Worm (Caenorhabditis elegans): ENCODE results near the gene gid-7.

Gene gid-7

DNA sequence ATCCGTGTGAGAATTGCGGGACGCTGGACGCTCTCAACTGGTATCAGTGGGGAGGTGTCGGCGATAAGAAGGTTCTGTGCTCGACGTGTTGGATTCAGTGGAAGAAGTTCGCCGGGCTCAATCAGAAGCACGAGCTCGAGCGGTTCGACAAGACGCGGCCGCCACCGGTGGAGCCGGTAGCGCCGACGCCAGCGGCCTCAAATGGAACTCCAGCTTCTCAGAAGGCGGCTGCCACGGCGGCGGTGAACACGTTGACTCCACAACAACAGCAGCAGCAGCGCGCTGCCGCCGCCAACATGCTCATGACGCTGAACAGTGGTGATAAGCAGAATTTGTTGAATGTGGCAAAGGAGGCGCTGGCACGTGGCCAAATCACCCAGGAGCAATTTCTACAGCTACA lies 50.0 kb downstream of the gid-7 start:
- TF ChIP-seq nhr-237 (tag; optimal IDR thresholded peaks at IDR 0.05), result no peak
- no peak for TF ChIP-seq Y55F3AM.14 (GFP tag; optimal IDR thresholded peaks at IDR 0.05)
- TF ChIP-seq elt-1 (tag; optimal IDR thresholded peaks at IDR 0.05), result no peak
- TF ChIP-seq ztf-1 (GFP tag; conservative IDR thresholded peaks at IDR 0.05), result no peak
- TF ChIP-seq nhr-77 (tag; optimal IDR thresholded peaks at IDR 0.05), result no peak
- TF ChIP-seq sma-9 (GFP tag; optimal IDR thresholded peaks at IDR 0.05), result no peak
- TF ChIP-seq sma-9 (tag; optimal IDR thresholded peaks at IDR 0.05), result no peak
- TF ChIP-seq ZK546.5 (tag; optimal IDR thresholded peaks at IDR 0.05), result no peak
- TF ChIP-seq nhr-21 (tag; optimal IDR thresholded peaks at IDR 0.05), result no peak
- TF ChIP-seq dmd-4 (tag; optimal IDR thresholded peaks at IDR 0.05), result no peak
- TF ChIP-seq nhr-6 (tag; optimal IDR thresholded peaks at IDR 0.05), result no peak
- TF ChIP-seq egl-27 (tag; optimal IDR thresholded peaks at IDR 0.05), result no peak

DNA sequence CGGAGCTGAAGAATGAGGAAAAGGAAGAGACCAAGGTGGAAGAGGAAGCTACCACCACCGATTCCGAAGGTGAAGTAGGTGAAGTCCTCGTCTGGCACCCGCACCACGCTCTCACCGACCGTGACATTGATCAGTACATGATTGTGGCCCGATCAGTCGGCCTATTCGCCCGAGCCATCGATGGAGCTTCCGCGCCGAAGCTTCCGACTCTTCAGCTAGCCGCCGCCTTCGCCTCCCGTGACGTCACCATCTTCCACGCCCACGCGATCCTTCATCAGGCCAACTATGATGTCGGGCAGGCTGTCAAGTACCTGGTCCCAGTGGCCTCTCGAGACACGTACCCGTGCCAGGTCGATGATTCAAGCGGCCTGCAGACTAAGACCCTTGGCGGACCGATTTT lies 50.7 kb downstream of the gid-7 start:
- TF ChIP-seq nhr-25 (tag; optimal IDR thresholded peaks at IDR 0.05) (no peak), sma-3 (GFP tag; optimal IDR thresholded peaks at IDR 0.05) (no peak), R02D3.7 (tag; optimal IDR thresholded peaks at IDR 0.05) (no peak), crh-2 (tag; optimal IDR thresholded peaks at IDR 0.05) (no peak), dmd-4 (tag; optimal IDR thresholded peaks at IDR 0.05) (no peak), aly-2 (tag; optimal IDR thresholded peaks at IDR 0.05) (no peak), elt-3 (tag; optimal IDR thresholded peaks at IDR 0.05) (no peak), lin-13 (GFP tag; optimal IDR thresholded peaks at IDR 0.05) (no peak), lsy-2 (tag; optimal IDR thresholded peaks at IDR 0.05) (no peak), C34F6.9 (tag; optimal IDR thresholded peaks at IDR 0.05) (no peak), gmeb-1 (tag; optimal IDR thresholded peaks at IDR 0.05) (no peak), unc-55 (GFP tag; optimal IDR thresholded peaks at IDR 0.05) (no peak), nhr-23 (tag; optimal IDR thresholded peaks at IDR 0.05) (no peak), fos-1 (tag; optimal IDR thresholded peaks at IDR 0.05) (no peak), nhr-6 (tag; optimal IDR thresholded peaks at IDR 0.05) (no peak), mdl-1 (tag; optimal IDR thresholded peaks at IDR 0.05) (no peak), egl-27 (tag; optimal IDR thresholded peaks at IDR 0.05) (no peak)

DNA sequence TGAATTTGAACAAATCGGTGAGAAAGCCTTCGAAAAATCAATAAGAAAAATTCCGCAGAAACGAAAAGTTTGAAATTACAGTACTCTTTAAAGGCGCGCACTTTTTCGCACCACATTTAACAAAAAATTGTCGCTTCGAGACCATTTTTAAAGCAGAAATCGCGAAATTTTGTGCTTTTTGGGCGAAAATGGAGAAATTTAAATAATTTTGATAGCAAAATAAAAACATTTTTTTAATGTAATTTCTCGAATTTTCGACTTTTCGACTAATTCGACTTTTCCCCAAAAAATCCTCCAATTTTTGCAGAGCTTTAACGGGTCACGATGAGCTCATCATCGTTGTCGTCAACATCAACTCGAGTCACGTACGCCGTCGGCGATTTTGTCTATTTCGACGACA lies 52.2 kb downstream of the gid-7 start, which contains the start of gene lin-40:
lin-40 (plus strand) TSS at position 301 of the 400 bp plus-strand sequence.
- TF ChIP-seq unc-55 (GFP tag; optimal IDR thresholded peaks at IDR 0.05), result no peak
- no peak for TF ChIP-seq alr-1 (tag; optimal IDR thresholded peaks at IDR 0.05)
- TF ChIP-seq sma-3 (GFP tag; optimal IDR thresholded peaks at IDR 0.05), result no peak
- TF ChIP-seq unc-39 (tag; optimal IDR thresholded peaks at IDR 0.05), result no peak
- no peak for TF ChIP-seq elt-1 (tag; optimal IDR thresholded peaks at IDR 0.05)
- TF ChIP-seq unc-62 (GFP tag; optimal IDR thresholded peaks at IDR 0.05), result no peak
- TF ChIP-seq lin-13 (GFP tag; optimal IDR thresholded peaks at IDR 0.05), result no peak
- no peak for TF ChIP-seq nhr-6 (tag; optimal IDR thresholded peaks at IDR 0.05)
- TF ChIP-seq ceh-16 (tag; optimal IDR thresholded peaks at IDR 0.05), result no peak
- TF ChIP-seq C34F6.9 (tag; optimal IDR thresholded peaks at IDR 0.05), result no peak
- no peak for TF ChIP-seq lin-39 (tag; optimal IDR thresholded peaks at IDR 0.05)
- TF ChIP-seq nhr-11 (tag; optimal IDR thresholded peaks at IDR 0.05), result no peak
- no peak for TF ChIP-seq nhr-237 (tag; optimal IDR thresholded peaks at IDR 0.05)
- TF ChIP-seq sem-4 (tag; optimal IDR thresholded peaks at IDR 0.05), result no peak
- TF ChIP-seq R02D3.7 (tag; optimal IDR thresholded peaks at IDR 0.05), result no peak
- TF ChIP-seq nhr-25 (tag; optimal IDR thresholded peaks at IDR 0.05), result no peak
- TF ChIP-seq ZK546.5 (tag; optimal IDR thresholded peaks at IDR 0.05), result no peak
- no peak for TF ChIP-seq aly-2 (tag; optimal IDR thresholded peaks at IDR 0.05)
- TF ChIP-seq nhr-10 (tag; optimal IDR thresholded peaks at IDR 0.05), result no peak
- TF ChIP-seq F13H6.1 (tag; optimal IDR thresholded peaks at IDR 0.05), result no peak

DNA sequence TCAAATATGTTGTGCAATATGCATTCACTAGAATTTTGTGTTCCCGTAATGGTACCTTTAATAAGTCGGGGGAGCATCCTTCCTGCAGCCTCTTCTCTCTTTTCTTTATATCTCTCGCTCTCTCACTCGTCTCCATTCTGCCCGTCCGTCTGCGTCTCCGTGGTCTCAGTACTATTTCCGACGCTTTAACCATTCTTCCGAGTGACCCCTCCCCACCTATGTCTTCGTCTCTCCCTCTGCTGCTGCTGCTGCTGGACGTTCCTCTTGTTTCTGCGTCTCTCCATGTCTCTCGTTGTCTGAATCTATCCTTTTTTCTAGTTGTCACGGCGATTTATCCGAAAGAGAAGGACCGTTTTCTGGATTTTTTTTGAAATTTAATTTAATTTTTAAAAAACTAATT lies 53.0 kb downstream of the gid-7 start:
- peak; percentile 68 for TF ChIP-seq fos-1 (tag; optimal IDR thresholded peaks at IDR 0.05)
- TF ChIP-seq ztf-11 (tag; optimal IDR thresholded peaks at IDR 0.05), result no peak
- TF ChIP-seq aly-2 (tag; optimal IDR thresholded peaks at IDR 0.05), result no peak
- no peak for TF ChIP-seq nhr-23 (tag; optimal IDR thresholded peaks at IDR 0.05)
- peak; percentile 15 for TF ChIP-seq zag-1 (tag; optimal IDR thresholded peaks at IDR 0.05)
- TF ChIP-seq nhr-25 (tag; optimal IDR thresholded peaks at IDR 0.05), result peak; percentile 56
- TF ChIP-seq lin-13 (GFP tag; optimal IDR thresholded peaks at IDR 0.05), result peak; percentile 40
- peak; percentile 65 for TF ChIP-seq nhr-129 (tag; optimal IDR thresholded peaks at IDR 0.05)
- TF ChIP-seq alr-1 (tag; optimal IDR thresholded peaks at IDR 0.05), result no peak
- no peak for TF ChIP-seq blmp-1 (tag; optimal IDR thresholded peaks at IDR 0.05; ENCODE audit: insufficient read depth)
- peak; percentile 40 for TF ChIP-seq crh-2 (tag; optimal IDR thresholded peaks at IDR 0.05)
- TF ChIP-seq F13H6.1 (tag; optimal IDR thresholded peaks at IDR 0.05), result peak; percentile 98
- TF ChIP-seq ztf-4 (tag; optimal IDR thresholded peaks at IDR 0.05), result peak; percentile 28
- no peak for TF ChIP-seq Y55F3AM.14 (GFP tag; optimal IDR thresholded peaks at IDR 0.05)
- peak; percentile 62 for TF ChIP-seq C34F6.9 (tag; optimal IDR thresholded peaks at IDR 0.05)
- TF ChIP-seq lsy-2 (tag; optimal IDR thresholded peaks at IDR 0.05), result peak in 1 of 2 experiments; percentile 69
- no peak for TF ChIP-seq unc-39 (tag; optimal IDR thresholded peaks at IDR 0.05)
- peak in 1 of 2 experiments; percentile 40 for TF ChIP-seq mdl-1 (tag; optimal IDR thresholded peaks at IDR 0.05)
- peak; percentile 3 for TF ChIP-seq mab-5 (tag; optimal IDR thresholded peaks at IDR 0.05)
- TF ChIP-seq sma-9 (GFP tag; optimal IDR thresholded peaks at IDR 0.05), result peak; percentile 88
- TF ChIP-seq sma-9 (tag; optimal IDR thresholded peaks at IDR 0.05), result no peak
- no peak for TF ChIP-seq elt-3 (tag; optimal IDR thresholded peaks at IDR 0.05)
- TF ChIP-seq egl-27 (tag; optimal IDR thresholded peaks at IDR 0.05), result peak; percentile 42
- TF ChIP-seq sem-4 (tag; optimal IDR thresholded peaks at IDR 0.05), result peak; percentile 2
- TF ChIP-seq ceh-16 (tag; optimal IDR thresholded peaks at IDR 0.05), result no peak
- no peak for TF ChIP-seq nhr-237 (tag; optimal IDR thresholded peaks at IDR 0.05)
- TF ChIP-seq ZK546.5 (tag; optimal IDR thresholded peaks at IDR 0.05), result no peak
- TF ChIP-seq nhr-12 (tag; optimal IDR thresholded peaks at IDR 0.05), result no peak
- peak; percentile 56 for TF ChIP-seq gmeb-1 (tag; optimal IDR thresholded peaks at IDR 0.05)
- TF ChIP-seq ama-1 (optimal IDR thresholded peaks at IDR 0.05), result no peak
- no peak for TF ChIP-seq snpc-4 (tag; optimal IDR thresholded peaks at IDR 0.05)
- peak; percentile 69 for TF ChIP-seq unc-55 (GFP tag; optimal IDR thresholded peaks at IDR 0.05)
- no peak for TF ChIP-seq unc-62 (GFP tag; optimal IDR thresholded peaks at IDR 0.05)
- TF ChIP-seq sma-3 (GFP tag; optimal IDR thresholded peaks at IDR 0.05), result peak; percentile 56

Measured in whole organism, L2 larva.